Worm (Caenorhabditis elegans) whole organism, young adult: ENCODE data around the gene ZK643.6.

Source experiments
- B0035.1 ChIP-seq: sonication (generic microtip); optimal IDR thresholded peaks from 2 replicates; lab custom pipeline; 2016; ENCODE audit warnings: missing genetic modification characterization, mild to moderate bottlenecking, missing compliant biosample characterization, missing genotype, missing genetic modification reagents
- C06A6.2 ChIP-seq: fragments of 200-800 bp; sonication (Bioruptor generic); conservative IDR thresholded peaks from 2 replicates; pipeline ENCODE4 v1.3.6; 2022; ENCODE audit warnings: missing genetic modification characterization, missing compliant biosample characterization
- F22D6.2 ChIP-seq: sonication (generic microtip); optimal IDR thresholded peaks from 2 replicates; lab custom pipeline; 2016; ENCODE audit warnings: mild to moderate bottlenecking, missing genetic modification characterization, missing compliant biosample characterization
- F23B12.7 ChIP-seq: sonication (generic microtip); optimal IDR thresholded peaks from 2 replicates; lab custom pipeline; 2017; ENCODE audit warnings: missing genetic modification characterization, mild to moderate bottlenecking, missing compliant biosample characterization, antibody characterized with exemption, moderate library complexity; ENCODE audit not compliant: insufficient read depth
- F39B2.1 ChIP-seq: fragments of 200-800 bp; sonication (Bioruptor generic); IDR thresholded peaks from 2 replicates; pipeline ENCODE4 v1.3.6; 2022; ENCODE audit warnings: missing genetic modification reagents, missing genetic modification characterization, missing compliant biosample characterization
- F52B5.7 ChIP-seq: sonication (generic microtip); optimal IDR thresholded peaks from 2 replicates; lab custom pipeline; 2016; ENCODE audit warnings: mild to moderate bottlenecking, missing genetic modification characterization, missing compliant biosample characterization
- F55B11.4 ChIP-seq: sonication (generic microtip); optimal IDR thresholded peaks from 2 replicates; lab custom pipeline; 2016; ENCODE audit warnings: missing compliant biosample characterization, missing genetic modification characterization, borderline replicate concordance; ENCODE audit not compliant: insufficient read depth
- F57C9.4 ChIP-seq: sonication (generic microtip); optimal IDR thresholded peaks from 2 replicates; lab custom pipeline; 2017; ENCODE audit warnings: mild to moderate bottlenecking, missing genetic modification characterization, missing compliant biosample characterization
- Y79H2A.3 ChIP-seq: fragments of 200-800 bp; sonication (Bioruptor generic); conservative IDR thresholded peaks from 2 replicates; pipeline ENCODE4 v1.3.6; 2022; ENCODE audit warnings: missing genetic modification reagents, missing genetic modification characterization, missing compliant biosample characterization
- ama-1 ChIP-seq, 3 experiments: fragments of 150-350 bp in 1 of 3; sonication (generic microtip) in 2 of 3; optimal IDR thresholded peaks; 2 replicates each; lab custom pipeline; 2014 to 2018; ENCODE audit warnings: missing biosample characterization in 2 of 3, missing genetic modification characterization in 2 of 3, missing genetic modification reagents in 2 of 3
- aptf-3 ChIP-seq: fragments of 200-800 bp; sonication (Bioruptor generic); IDR thresholded peaks from 2 replicates; pipeline ENCODE4 v1.3.6; 2022; ENCODE audit warnings: missing genetic modification characterization, missing compliant biosample characterization
- attf-6 ChIP-seq: fragments of 200-800 bp; sonication (Bioruptor generic); IDR thresholded peaks from 2 replicates; pipeline ENCODE4 v1.3.6; 2022; ENCODE audit warnings: missing genetic modification reagents, missing genetic modification characterization, missing compliant biosample characterization
- ceh-100 ChIP-seq: fragments of 200-800 bp; sonication (Bioruptor generic); IDR thresholded peaks from 2 replicates; pipeline ENCODE4 v1.3.6; 2022; ENCODE audit warnings: missing genetic modification reagents, missing genetic modification characterization, missing compliant biosample characterization
- ceh-27 ChIP-seq: fragments of 200-800 bp; sonication (Bioruptor generic); optimal IDR thresholded peaks from 2 replicates; lab custom pipeline; 2018; ENCODE audit warnings: mild to moderate bottlenecking, missing genetic modification characterization, moderate library complexity, missing compliant biosample characterization
- ceh-58 ChIP-seq: fragments of 200-800 bp; sonication (Bioruptor generic); IDR thresholded peaks from 2 replicates; pipeline ENCODE4 v1.3.6; 2022; ENCODE audit warnings: missing genetic modification characterization, missing compliant biosample characterization
- ceh-91 ChIP-seq: fragments of 200-800 bp; sonication (Bioruptor generic); IDR thresholded peaks from 2 replicates; pipeline ENCODE4 v1.3.6; 2022; ENCODE audit warnings: missing genetic modification reagents, missing genetic modification characterization, missing compliant biosample characterization
- die-1 ChIP-seq: sonication (generic microtip); optimal IDR thresholded peaks from 2 replicates; lab custom pipeline; 2016; ENCODE audit warnings: missing genotype, mild to moderate bottlenecking, missing genetic modification characterization, missing compliant biosample characterization
- dox-1 ChIP-seq: fragments of 200-800 bp; sonication (Bioruptor generic); IDR thresholded peaks from 2 replicates; pipeline ENCODE4 v1.3.6; 2022; ENCODE audit warnings: missing genetic modification reagents, missing genetic modification characterization, missing compliant biosample characterization
- dpff-1 ChIP-seq: sonication (generic microtip); optimal IDR thresholded peaks from 2 replicates; lab custom pipeline; 2017; ENCODE audit warnings: mild to moderate bottlenecking, missing genetic modification characterization, missing compliant biosample characterization
- him-1 ChIP-seq: sonication (generic microtip); optimal IDR thresholded peaks from 2 replicates; lab custom pipeline; 2016; ENCODE audit warnings: missing genotype, missing genetic modification reagents, missing genetic modification characterization, missing compliant biosample characterization
- hlh-12 ChIP-seq: sonication (generic microtip); optimal IDR thresholded peaks from 2 replicates; lab custom pipeline; 2016; ENCODE audit warnings: missing genetic modification characterization, missing compliant biosample characterization
- hmg-1.2 ChIP-seq: fragments of 200-800 bp; sonication (Bioruptor generic); IDR thresholded peaks from 2 replicates; pipeline ENCODE4 v1.3.6; 2022; ENCODE audit warnings: missing genetic modification reagents, missing genetic modification characterization, missing compliant biosample characterization
- lin-26 ChIP-seq: fragments of 200-800 bp; sonication (Bioruptor generic); IDR thresholded peaks from 2 replicates; pipeline ENCODE4 v1.3.6; 2022; ENCODE audit warnings: missing genetic modification reagents, missing genetic modification characterization, missing compliant biosample characterization
- lin-35 ChIP-seq, 3 experiments: fragments of 150-350 bp in 2 of 3; sonication (generic microtip) in 1 of 3; optimal IDR thresholded peaks; 2 replicates each; lab custom pipeline; 2014 to 2018; ENCODE audit warnings: missing biosample characterization in 3 of 3, missing genetic modification characterization in 3 of 3, missing genetic modification reagents in 3 of 3
- mes-4 ChIP-seq: sonication (generic microtip); optimal IDR thresholded peaks from 2 replicates; lab custom pipeline; 2016; ENCODE audit warnings: missing genotype, missing genetic modification characterization, missing compliant biosample characterization
- nfya-1 ChIP-seq: sonication (generic microtip); optimal IDR thresholded peaks from 2 replicates; lab custom pipeline; 2017; ENCODE audit warnings: antibody characterized with exemption, missing compliant biosample characterization, missing genetic modification characterization, borderline replicate concordance; ENCODE audit not compliant: insufficient read depth
- nfya-2 ChIP-seq: fragments of 200-800 bp; sonication (Bioruptor generic); IDR thresholded peaks from 2 replicates; pipeline ENCODE4 v1.3.6; 2022; ENCODE audit warnings: missing genetic modification reagents, missing genetic modification characterization, missing compliant biosample characterization
- nfyb-1 ChIP-seq: fragments of 200-800 bp; sonication (Bioruptor generic); IDR thresholded peaks from 2 replicates; pipeline ENCODE4 v1.3.6; 2022; ENCODE audit warnings: missing genetic modification reagents, missing genetic modification characterization, missing compliant biosample characterization
- rcor-1 ChIP-seq: fragments of 200-800 bp; sonication (Bioruptor generic); IDR thresholded peaks from 2 replicates; pipeline ENCODE4 v1.3.6; 2022; ENCODE audit warnings: missing genetic modification reagents, missing genetic modification characterization, missing compliant biosample characterization
- rec-8 ChIP-seq, 2 experiments: sonication (generic microtip); optimal IDR thresholded peaks; 2 replicates each; lab custom pipeline; 2016; ENCODE audit warnings: mild to moderate bottlenecking in 2 of 2, missing genetic modification characterization in 2 of 2, missing genetic modification reagents in 2 of 2, missing genotype in 2 of 2, missing biosample characterization in 1 of 2, missing compliant biosample characterization in 1 of 2, moderate library complexity in 1 of 2
- repo-1 ChIP-seq: sonication (generic microtip); optimal IDR thresholded peaks from 2 replicates; lab custom pipeline; 2017; ENCODE audit warnings: mild to moderate bottlenecking, missing genetic modification characterization, missing compliant biosample characterization
- rpc-1 ChIP-seq, 2 experiments: fragments of 150-350 bp in 1 of 2; sonication (generic microtip) in 1 of 2; optimal IDR thresholded peaks; 2 replicates each; lab custom pipeline; 2014 to 2018; ENCODE audit warnings: missing biosample characterization in 1 of 2, missing genetic modification characterization in 1 of 2, missing genetic modification reagents in 1 of 2, missing genotype in 1 of 2
- snpc-3.4 ChIP-seq: sonication (generic microtip); optimal IDR thresholded peaks from 2 replicates; lab custom pipeline; 2017; ENCODE audit warnings: missing genetic modification characterization, mild to moderate bottlenecking, missing compliant biosample characterization, antibody characterized with exemption, moderate library complexity, missing genotype, missing genetic modification reagents
- sptf-2 ChIP-seq: fragments of 200-800 bp; sonication (Bioruptor generic); optimal IDR thresholded peaks from 2 replicates; lab custom pipeline; 2018; ENCODE audit warnings: mild to moderate bottlenecking, missing genetic modification characterization, missing compliant biosample characterization
- xnd-1 ChIP-seq: sonication (generic microtip); optimal IDR thresholded peaks from 2 replicates; lab custom pipeline; 2016; ENCODE audit warnings: missing genotype, missing genetic modification reagents, missing genetic modification characterization, missing compliant biosample characterization
- ztf-6 ChIP-seq: fragments of 200-800 bp; sonication (Bioruptor generic); IDR thresholded peaks from 2 replicates; pipeline ENCODE4 v1.3.6; 2022; ENCODE audit warnings: missing genetic modification reagents, missing genetic modification characterization, missing compliant biosample characterization

The ZK643.6 gene

ce11 chrIII:8956146-8956646, 4.4 kb downstream of the ZK643.6 start, which contains the start of the genes ZK643.5 and ZK643.2 (continued):
- TF ChIP-seq F22D6.2 (tag; lab: Kevin White, UChicago), result no peak
- no peak for TF ChIP-seq repo-1
- TF ChIP-seq him-1 (tag; lab: Kevin White, UChicago), result no peak
- TF ChIP-seq F55B11.4 (tag; lab: Kevin White, UChicago), result no peak
- no peak for TF ChIP-seq C06A6.2 (GFP tag; lab: Robert Waterston, UW)
- no peak for TF ChIP-seq lin-26 (GFP tag; lab: Robert Waterston, UW)
- TF ChIP-seq F39B2.1 (GFP tag; lab: Robert Waterston, UW), result no peak
- no peak for TF ChIP-seq sptf-2 (GFP tag; lab: Kevin White, UChicago)
- no peak for TF ChIP-seq rpc-1 (optimal IDR thresholded peaks at IDR 0.05; lab: Kevin White, UChicago)
- no peak for TF ChIP-seq rpc-1 (tag; optimal IDR thresholded peaks at IDR 0.05; lab: Kevin White, UChicago)
- TF ChIP-seq F57C9.4 (tag; lab: Kevin White, UChicago), result no peak
- no peak for TF ChIP-seq die-1 (tag; lab: Kevin White, UChicago)
- TF ChIP-seq hlh-12 (tag; lab: Kevin White, UChicago), result no peak
- no peak for TF ChIP-seq dpff-1 (tag; lab: Kevin White, UChicago)
- no peak for TF ChIP-seq aptf-3 (GFP tag; lab: Robert Waterston, UW)
- no peak for TF ChIP-seq B0035.1 (tag; lab: Kevin White, UChicago)
- TF ChIP-seq attf-6, result no peak
- 0 out of 2 replicates have a peak, but pooled peaks have one; percentile 15 for TF ChIP-seq rcor-1 (GFP tag; lab: Robert Waterston, UW)
- no peak for TF ChIP-seq dox-1 (GFP tag; lab: Robert Waterston, UW)
- no peak for TF ChIP-seq ztf-6 (GFP tag; lab: Robert Waterston, UW)
- peak; percentile 57 for TF ChIP-seq snpc-3.4 (tag; lab: Kevin White, UChicago)
- no peak for TF ChIP-seq ceh-58 (GFP tag; lab: Robert Waterston, UW)
- no peak for TF ChIP-seq nfya-1
- TF ChIP-seq ama-1 (optimal IDR thresholded peaks at IDR 0.05; lab: Kevin White, UChicago), result no peak
- peak in 1 of 2 experiments; percentile 64 for TF ChIP-seq ama-1 (GFP tag; optimal IDR thresholded peaks at IDR 0.05; lab: Kevin White, UChicago)
- TF ChIP-seq ceh-100, result no peak
- TF ChIP-seq F23B12.7 (tag; lab: Kevin White, UChicago), result peak; percentile 36
- no peak for TF ChIP-seq F52B5.7 (tag; lab: Kevin White, UChicago)
- peak; percentile 22 for TF ChIP-seq ceh-27
- no peak for TF ChIP-seq xnd-1

ce11 chrIII:8955536-8955935, 5.0 kb downstream of the ZK643.6 start:
- TF ChIP-seq nfyb-1 (0 out of 2 replicates have a peak, but pooled peaks have one; percentile 16), ceh-91 (GFP tag; lab: Robert Waterston, UW) (no peak), rec-8 (tag; optimal IDR thresholded peaks at IDR 0.05; lab: Kevin White, UChicago) (no peak), nfya-2 (GFP tag; lab: Robert Waterston, UW) (no peak)

- TF ChIP-seq mes-4 (no peak), ceh-58 (GFP tag; lab: Robert Waterston, UW) (no peak)
- TF ChIP-seq, all 124 proteins: peak for 0
These were observed 11.4 kb downstream of the ZK643.6 start for ce11 chrIII:8949147-8949546.

ce11 chrIII:8946285-8946684, 14.3 kb downstream of the ZK643.6 start:
- TF ChIP-seq hmg-1.2 (GFP tag; lab: Robert Waterston, UW), result 0 out of 2 replicates have a peak, but pooled peaks have one; percentile 23
- no peak for TF ChIP-seq lin-35 (GFP tag; optimal IDR thresholded peaks at IDR 0.05; lab: Kevin White, UChicago)
- no peak for TF ChIP-seq Y79H2A.3
- TF ChIP-seq, all 124 proteins: peak for 1
